Worm (Caenorhabditis elegans) whole organism, early embryonic: ENCODE results near the gene bgnt-1.4.

Experiments used
- ama-1 ChIP-seq: fragments of 150-350 bp; optimal IDR thresholded peaks from 2 replicates; lab custom pipeline; 2014
- hmbx-1 ChIP-seq: sonication (generic microtip); optimal IDR thresholded peaks from 2 replicates; lab custom pipeline; 2016; ENCODE audit warnings: mild to moderate bottlenecking, missing genetic modification characterization, missing compliant biosample characterization
- scrt-1 ChIP-seq: fragments of 200-800 bp; sonication (Bioruptor generic); IDR thresholded peaks from 2 replicates; pipeline ENCODE4 v1.3.6; 2022; ENCODE audit warnings: missing genetic modification characterization, missing compliant biosample characterization
- tbx-11 ChIP-seq: fragments of 200-800 bp; sonication (Bioruptor generic); IDR thresholded peaks from 2 replicates; pipeline ENCODE4 v1.3.6; 2022; ENCODE audit warnings: missing genetic modification characterization, missing compliant biosample characterization

- no peak for TF ChIP-seq tbx-11 (GFP tag; lab: Robert Waterston, UW)
- TF ChIP-seq ama-1 (lab: Kevin White, UChicago) = no peak
- TF ChIP-seq hmbx-1 (tag; lab: Kevin White, UChicago) = no peak
- no peak for TF ChIP-seq scrt-1 (GFP tag; lab: Robert Waterston, UW)
Measured at ce11 chrV:4724453-4724852, 36.3 kb upstream of the bgnt-1.4 start, which contains the start of gene F39G3.4.
